Fruit fly (Drosophila melanogaster): ENCODE results near the gene Whamy.
A peak's percentile ranks its signal among the peaks of the same experiment; 100 is the strongest.

Gene Whamy

dm6 chr3R:9774147-9774546 lies at the start of gene Whamy (continued):
- no peak for TF ChIP-seq wdn (GFP tag; IDR thresholded peaks at IDR 0.05)
- no peak for TF ChIP-seq amos (GFP tag; IDR thresholded peaks at IDR 0.05; ENCODE audit: partially characterized antibody)
- TF ChIP-seq CG9797 (GFP tag; optimal IDR thresholded peaks at IDR 0.05) = no peak
- peak; percentile 20 for TF ChIP-seq Hmr (GFP tag; optimal IDR thresholded peaks at IDR 0.05)
- TF ChIP-seq CG31388 (GFP tag; optimal IDR thresholded peaks at IDR 0.05) = no peak
- TF ChIP-seq fd102C (GFP tag; optimal IDR thresholded peaks at IDR 0.05) = no peak

- TF ChIP-seq lov (optimal IDR thresholded peaks at IDR 0.05) (no peak), lov (GFP tag; IDR thresholded peaks at IDR 0.05) (no peak), CG14667 (GFP tag; IDR thresholded peaks at IDR 0.05) (no peak), CG11398 (GFP tag; optimal IDR thresholded peaks at IDR 0.05) (no peak), nerfin-2 (GFP tag; IDR thresholded peaks at IDR 0.05; ENCODE audit: partially characterized antibody) (no peak), CG8765 (GFP tag; IDR thresholded peaks at IDR 0.05) (no peak), salm (tag; optimal IDR thresholded peaks at IDR 0.05) (no peak), hth (optimal IDR thresholded peaks at IDR 0.05) (no peak)
Measured at dm6 chr3R:9823723-9824122, 49.5 kb upstream of the Whamy start, which contains the start of gene CG34302. Gene CG34302 (minus strand): TSS chr3R:9823823.

- TF ChIP-seq sens (GFP tag) = no peak
- no peak for TF ChIP-seq CG17385 (GFP tag; optimal IDR thresholded peaks at IDR 0.05)
- TF ChIP-seq tio (GFP tag; optimal IDR thresholded peaks at IDR 0.05) = no peak
- no peak for TF ChIP-seq crol (GFP tag; IDR thresholded peaks at IDR 0.05)
- TF ChIP-seq Hsf (GFP tag; optimal IDR thresholded peaks at IDR 0.05) = no peak
- TF ChIP-seq vvl (GFP tag; IDR thresholded peaks at IDR 0.05) = no peak
- TF ChIP-seq pho (GFP tag; optimal IDR thresholded peaks at IDR 0.05) = no peak
- no peak for TF ChIP-seq fd102C (GFP tag; optimal IDR thresholded peaks at IDR 0.05)
- TF ChIP-seq nau (GFP tag; optimal IDR thresholded peaks at IDR 0.05) = no peak
- no peak for TF ChIP-seq CG18262 (tag; optimal IDR thresholded peaks at IDR 0.05)
- no peak for TF ChIP-seq HLHmδ (GFP tag; optimal IDR thresholded peaks at IDR 0.05)
- TF ChIP-seq CG7963 (GFP tag; IDR thresholded peaks at IDR 0.05; ENCODE audit: partially characterized antibody) = no peak
- no peak for TF ChIP-seq CG8944 (GFP tag; optimal IDR thresholded peaks at IDR 0.05)
- no peak for TF ChIP-seq CG31388 (GFP tag; optimal IDR thresholded peaks at IDR 0.05)
- no peak for TF ChIP-seq NC2α (GFP tag; optimal IDR thresholded peaks at IDR 0.05)
- no peak for TF ChIP-seq Xbp1 (GFP tag; optimal IDR thresholded peaks at IDR 0.05)
- TF ChIP-seq Sox102F (GFP tag; optimal IDR thresholded peaks at IDR 0.05) = no peak
Measured at dm6 chr3R:9821091-9821490, 46.9 kb upstream of the Whamy start, which contains the start of gene CG42857. Gene CG42857 (minus strand): TSS chr3R:9821191.

dm6 chr3R:9819777-9820176 lies 45.6 kb upstream of the Whamy start, which contains the start of gene CG9458:
Gene CG9458 (minus strand): TSS chr3R:9819877.
- TF ChIP-seq org-1 (GFP tag; optimal IDR thresholded peaks at IDR 0.05) (no peak), scrt (GFP tag; optimal IDR thresholded peaks at IDR 0.05) (no peak), CG32772 (GFP tag; IDR thresholded peaks at IDR 0.05) (0 out of 2 replicates have a peak, but pooled peaks have one; percentile 20), HmgD (GFP tag; optimal IDR thresholded peaks at IDR 0.05) (no peak), CG31224 (GFP tag; IDR thresholded peaks at IDR 0.05) (no peak), zen2 (GFP tag; IDR thresholded peaks at IDR 0.05; ENCODE audit: partially characterized antibody) (no peak), CG17385 (GFP tag; optimal IDR thresholded peaks at IDR 0.05) (no peak), bab2 (GFP tag; optimal IDR thresholded peaks at IDR 0.05) (no peak)

Measured in whole organism, embryonic.